Fruit fly (Drosophila melanogaster): ENCODE measurements around the gene CG12540.

dm6 chrX:14446853-14447252 lies 49.1 kb upstream of the CG12540 start:
- TF ChIP-seq psq (optimal IDR thresholded peaks at IDR 0.05) (no peak), Myc (optimal IDR thresholded peaks at IDR 0.05) (no peak)

Data from Kc167 (cell line).